Fruit fly (Drosophila melanogaster): ENCODE measurements around the gene Nfs1.

Nfs1 gene

dm6 chr2L:11970853-11971397, 28.5 kb upstream of the Nfs1 start (continued):
- TF ChIP-seq H2.0 (GFP tag; IDR thresholded peaks at IDR 0.05) (no peak), Sox100B (GFP tag; optimal IDR thresholded peaks at IDR 0.05) (no peak), CG7556 (GFP tag; optimal IDR thresholded peaks at IDR 0.05) (no peak), CG6765 (GFP tag; optimal IDR thresholded peaks at IDR 0.05) (no peak), stwl (tag; optimal IDR thresholded peaks at IDR 0.05) (no peak), z (GFP tag; IDR thresholded peaks at IDR 0.05) (no peak), CG4424 (GFP tag; optimal IDR thresholded peaks at IDR 0.05) (no peak), exex (tag; optimal IDR thresholded peaks at IDR 0.05) (peak; percentile 83), Usf (GFP tag; optimal IDR thresholded peaks at IDR 0.05) (no peak), CG2199 (GFP tag; IDR thresholded peaks at IDR 0.05) (peak; percentile 85; the same call in 2 of the 3 replicates), NfI (GFP tag; optimal IDR thresholded peaks at IDR 0.05) (no peak), da (GFP tag; optimal IDR thresholded peaks at IDR 0.05) (peak; percentile 9), CG10366 (GFP tag; IDR thresholded peaks at IDR 0.05) (peak; percentile 77), CG4360 (GFP tag; IDR thresholded peaks at IDR 0.05) (peak; percentile 42), bab2 (GFP tag; optimal IDR thresholded peaks at IDR 0.05) (no peak), CHES-1-like (GFP tag; optimal IDR thresholded peaks at IDR 0.05) (peak; percentile 10), Dip2 (GFP tag; IDR thresholded peaks at IDR 0.05) (no peak), CG30431 (GFP tag; optimal IDR thresholded peaks at IDR 0.05) (no peak), CG15479 (GFP tag; optimal IDR thresholded peaks at IDR 0.05) (peak; percentile 43), CG13624 (GFP tag; optimal IDR thresholded peaks at IDR 0.05) (peak; percentile 45), CG7839 (tag; optimal IDR thresholded peaks at IDR 0.05) (no peak), slbo (GFP tag; IDR thresholded peaks at IDR 0.05) (peak; percentile 59), CG11085 (GFP tag; IDR thresholded peaks at IDR 0.05) (0 out of 2 replicates have a peak, but pooled peaks have one; percentile 52), CG8281 (tag; optimal IDR thresholded peaks at IDR 0.05) (no peak), gem (tag; optimal IDR thresholded peaks at IDR 0.05) (no peak), onecut (GFP tag; IDR thresholded peaks at IDR 0.05) (peak; percentile 29; the same call in 1 of the 2 replicates), CG12155 (GFP tag; optimal IDR thresholded peaks at IDR 0.05) (no peak), gce (GFP tag; IDR thresholded peaks at IDR 0.05) (no peak), fd96Cb (tag; optimal IDR thresholded peaks at IDR 0.05) (no peak), CG7271 (tag; optimal IDR thresholded peaks at IDR 0.05) (no peak), lilli (GFP tag; optimal IDR thresholded peaks at IDR 0.05) (peak; percentile 34), PHDP (tag; optimal IDR thresholded peaks at IDR 0.05) (peak; percentile 33), CG10565 (GFP tag; optimal IDR thresholded peaks at IDR 0.05) (no peak), Lpt (GFP tag; optimal IDR thresholded peaks at IDR 0.05) (no peak), seq (GFP tag; IDR thresholded peaks at IDR 0.05) (peak; percentile 38; the same call in 1 of the 2 replicates), ken (GFP tag; IDR thresholded peaks at IDR 0.05) (0 out of 3 replicates have a peak, but pooled peaks have one; percentile 11), Hey (tag; optimal IDR thresholded peaks at IDR 0.05) (no peak), CG7987 (GFP tag; optimal IDR thresholded peaks at IDR 0.05) (no peak), CG13296 (GFP tag; optimal IDR thresholded peaks at IDR 0.05) (no peak), yki (optimal IDR thresholded peaks at IDR 0.05) (peak; percentile 49), Hr39 (optimal IDR thresholded peaks at IDR 0.05) (no peak), gcm2 (GFP tag; optimal IDR thresholded peaks at IDR 0.05) (no peak), CG3065 (GFP tag; optimal IDR thresholded peaks at IDR 0.05) (no peak), run (tag; optimal IDR thresholded peaks at IDR 0.05) (no peak), CG15601 (tag; optimal IDR thresholded peaks at IDR 0.05) (peak; percentile 61), CG3281 (GFP tag; optimal IDR thresholded peaks at IDR 0.05) (peak; percentile 28), Asciz (GFP tag; optimal IDR thresholded peaks at IDR 0.05) (no peak), CG10979 (tag; optimal IDR thresholded peaks at IDR 0.05) (no peak), ranshi (GFP tag; IDR thresholded peaks at IDR 0.05) (no peak), Ptx1 (GFP tag; IDR thresholded peaks at IDR 0.05) (0 out of 2 replicates have a peak, but pooled peaks have one; percentile 34), Rx (GFP tag; IDR thresholded peaks at IDR 0.05) (no peak), CrebB (tag; optimal IDR thresholded peaks at IDR 0.05) (peak; percentile 22)

Data from whole organism, embryonic.